Fruit fly (Drosophila melanogaster): ENCODE measurements around the gene CG17404.

DNA sequence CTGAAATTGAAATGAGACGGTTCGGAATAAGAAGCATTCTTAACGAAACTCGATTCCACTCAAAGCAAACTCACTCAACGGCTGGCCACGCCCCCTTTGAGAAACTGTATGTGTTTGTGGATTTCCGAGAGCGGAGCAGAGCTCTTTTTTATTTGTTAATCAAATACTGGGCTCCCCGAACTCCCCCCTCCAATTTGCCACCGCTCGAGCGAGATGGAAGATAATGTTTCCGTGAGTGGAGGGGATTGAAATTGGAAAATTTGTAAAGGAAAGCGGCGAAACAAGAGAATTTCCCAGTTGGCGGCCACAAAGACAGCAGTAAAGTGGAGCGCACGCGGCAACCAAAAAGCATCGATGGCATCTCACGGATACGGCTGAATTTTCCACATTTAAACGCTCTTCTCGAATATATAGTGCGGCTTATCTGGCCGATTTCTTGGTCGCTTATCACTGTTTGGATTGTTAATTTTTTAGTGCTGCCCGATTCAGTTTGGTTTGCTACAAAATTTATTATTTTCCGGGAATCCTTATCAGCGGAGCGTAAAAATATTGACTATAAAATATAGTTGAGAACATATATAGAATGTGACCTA lies 19.7 kb upstream of the CG17404 start:
- TF ChIP-seq CG17806 (tag; optimal IDR thresholded peaks at IDR 0.05) (no peak), CG32121 (GFP tag; IDR thresholded peaks at IDR 0.05) (no peak), CG4496 (GFP tag; IDR thresholded peaks at IDR 0.05) (peak; percentile 31; the same call in 1 of the 3 replicates), fd96Ca (GFP tag; IDR thresholded peaks at IDR 0.05) (peak; percentile 52; the same call in 1 of the 3 replicates), gl (tag; optimal IDR thresholded peaks at IDR 0.05) (no peak), EcR (GFP tag; optimal IDR thresholded peaks at IDR 0.05) (no peak), CG10348 (GFP tag; IDR thresholded peaks at IDR 0.05) (no peak), Ets98B (GFP tag; IDR thresholded peaks at IDR 0.05) (no peak; the same call in 1 of the 2 replicates), CG8301 (tag; optimal IDR thresholded peaks at IDR 0.05) (no peak), rn (GFP tag; IDR thresholded peaks at IDR 0.05) (no peak), CG12605 (GFP tag; IDR thresholded peaks at IDR 0.05) (no peak), CG14655 (GFP tag; optimal IDR thresholded peaks at IDR 0.05) (no peak), CG34367 (tag; optimal IDR thresholded peaks at IDR 0.05) (no peak)
